Worm (Caenorhabditis elegans): Measurements from ENCODE around the gene W02A2.9.

Gene W02A2.9

ce11 chrIV:13342555-13342954 is 4.9 kb upstream of the W02A2.9 start, which contains the start of gene W02A2.5:
W02A2.5 (plus strand) TSS chrIV:13342855.
- TF ChIP-seq flt-1 (GFP tag; IDR thresholded peaks at IDR 0.05), result no peak
- TF ChIP-seq cog-1 (tag; optimal IDR thresholded peaks at IDR 0.05), result no peak
- TF ChIP-seq klf-2 (GFP tag; conservative IDR thresholded peaks at IDR 0.05), result no peak
- no peak for TF ChIP-seq T22C8.4 (GFP tag; IDR thresholded peaks at IDR 0.05)
- TF ChIP-seq med-1 (GFP tag; optimal IDR thresholded peaks at IDR 0.05; ENCODE audit: insufficient read depth), result no peak
- no peak for TF ChIP-seq tab-1 (GFP tag; IDR thresholded peaks at IDR 0.05)
- no peak for TF ChIP-seq ref-1 (GFP tag; conservative IDR thresholded peaks at IDR 0.05)
- TF ChIP-seq ztf-23 (GFP tag; IDR thresholded peaks at IDR 0.05), result no peak
- TF ChIP-seq ztf-29 (GFP tag; IDR thresholded peaks at IDR 0.05), result no peak

- TF ChIP-seq med-1 (GFP tag; optimal IDR thresholded peaks at IDR 0.05; ENCODE audit: insufficient read depth), result no peak
- TF ChIP-seq ztf-29 (GFP tag; IDR thresholded peaks at IDR 0.05), result no peak
- no peak for TF ChIP-seq cog-1 (tag; optimal IDR thresholded peaks at IDR 0.05)
- TF ChIP-seq ztf-23 (GFP tag; IDR thresholded peaks at IDR 0.05), result no peak
- no peak for TF ChIP-seq tab-1 (GFP tag; IDR thresholded peaks at IDR 0.05)
- TF ChIP-seq flt-1 (GFP tag; IDR thresholded peaks at IDR 0.05), result no peak
- TF ChIP-seq ref-1 (GFP tag; conservative IDR thresholded peaks at IDR 0.05), result no peak
- no peak for TF ChIP-seq T22C8.4 (GFP tag; IDR thresholded peaks at IDR 0.05)
- no peak for TF ChIP-seq klf-2 (GFP tag; conservative IDR thresholded peaks at IDR 0.05)
Observed at ce11 chrIV:13346078-13346477, 1.4 kb upstream of the W02A2.9 start.

- TF ChIP-seq cog-1 (tag; optimal IDR thresholded peaks at IDR 0.05) (no peak), ztf-23 (GFP tag; IDR thresholded peaks at IDR 0.05) (no peak), ref-1 (GFP tag; conservative IDR thresholded peaks at IDR 0.05) (no peak), med-1 (GFP tag; optimal IDR thresholded peaks at IDR 0.05; ENCODE audit: insufficient read depth) (no peak), flt-1 (GFP tag; IDR thresholded peaks at IDR 0.05) (no peak), ztf-29 (GFP tag; IDR thresholded peaks at IDR 0.05) (no peak), T22C8.4 (GFP tag; IDR thresholded peaks at IDR 0.05) (no peak), klf-2 (GFP tag; conservative IDR thresholded peaks at IDR 0.05) (no peak), tab-1 (GFP tag; IDR thresholded peaks at IDR 0.05) (no peak)
Observed at ce11 chrIV:13348592-13348991, 1.1 kb downstream of the W02A2.9 start, which contains the start of gene W02A2.12. W02A2.12 (minus strand) TSS chrIV:13348831.

- no peak for TF ChIP-seq T22C8.4 (GFP tag; IDR thresholded peaks at IDR 0.05)
- no peak for TF ChIP-seq flt-1 (GFP tag; IDR thresholded peaks at IDR 0.05)
- TF ChIP-seq ztf-29 (GFP tag; IDR thresholded peaks at IDR 0.05), result no peak
- no peak for TF ChIP-seq ztf-23 (GFP tag; IDR thresholded peaks at IDR 0.05)
- no peak for TF ChIP-seq tab-1 (GFP tag; IDR thresholded peaks at IDR 0.05)
- no peak for TF ChIP-seq klf-2 (GFP tag; conservative IDR thresholded peaks at IDR 0.05)
- no peak for TF ChIP-seq med-1 (GFP tag; optimal IDR thresholded peaks at IDR 0.05; ENCODE audit: insufficient read depth)
- no peak for TF ChIP-seq cog-1 (tag; optimal IDR thresholded peaks at IDR 0.05)
Observed at ce11 chrIV:13353143-13353773, 5.8 kb downstream of the W02A2.9 start, which contains the start of the genes rec-8 and mex-5. rec-8 (minus strand) TSS chrIV:13353193. mex-5 (plus strand) TSS chrIV:13353723.

ce11 chrIV:13354044-13354443 is 6.6 kb downstream of the W02A2.9 start:
- TF ChIP-seq flt-1 (GFP tag; IDR thresholded peaks at IDR 0.05) (no peak), ref-1 (GFP tag; conservative IDR thresholded peaks at IDR 0.05) (no peak), med-1 (GFP tag; optimal IDR thresholded peaks at IDR 0.05; ENCODE audit: insufficient read depth) (no peak), klf-2 (GFP tag; conservative IDR thresholded peaks at IDR 0.05) (no peak), tab-1 (GFP tag; IDR thresholded peaks at IDR 0.05) (no peak), T22C8.4 (GFP tag; IDR thresholded peaks at IDR 0.05) (no peak), ztf-23 (GFP tag; IDR thresholded peaks at IDR 0.05) (no peak), ztf-29 (GFP tag; IDR thresholded peaks at IDR 0.05) (no peak), cog-1 (tag; optimal IDR thresholded peaks at IDR 0.05) (no peak)

DNA sequence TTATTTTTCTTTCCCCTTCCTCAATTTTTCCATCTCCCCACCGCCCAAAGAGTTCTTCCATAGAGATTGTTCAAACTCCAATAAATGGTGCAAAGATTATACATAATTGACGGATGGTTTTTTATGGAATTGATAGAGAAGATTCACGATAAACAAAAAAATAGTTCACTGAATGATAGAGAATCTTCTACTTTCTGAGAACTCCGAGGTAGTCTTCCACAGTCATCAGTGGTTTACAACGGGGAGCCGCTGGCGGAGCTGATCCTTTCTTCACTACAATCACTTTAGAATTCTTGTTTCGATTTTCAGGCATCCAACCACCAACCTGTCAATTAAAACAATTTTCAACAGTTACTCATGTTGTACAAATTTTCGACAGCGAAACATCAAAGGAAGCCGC is 8.5 kb downstream of the W02A2.9 start:
- TF ChIP-seq ztf-29 (GFP tag; IDR thresholded peaks at IDR 0.05) (no peak), ztf-23 (GFP tag; IDR thresholded peaks at IDR 0.05) (no peak), tab-1 (GFP tag; IDR thresholded peaks at IDR 0.05) (no peak), klf-2 (GFP tag; conservative IDR thresholded peaks at IDR 0.05) (no peak)

- TF ChIP-seq med-1 (GFP tag; optimal IDR thresholded peaks at IDR 0.05; ENCODE audit: insufficient read depth), result no peak
Observed at ce11 chrIV:13358488-13358887, 11.0 kb downstream of the W02A2.9 start, which contains the start of gene W02A2.8. W02A2.8 (minus strand) TSS chrIV:13358588.

- TF ChIP-seq med-1 (GFP tag; optimal IDR thresholded peaks at IDR 0.05; ENCODE audit: insufficient read depth) (no peak), klf-2 (GFP tag; conservative IDR thresholded peaks at IDR 0.05) (no peak), ref-1 (GFP tag; conservative IDR thresholded peaks at IDR 0.05) (no peak), T22C8.4 (GFP tag; IDR thresholded peaks at IDR 0.05) (no peak), tab-1 (GFP tag; IDR thresholded peaks at IDR 0.05) (no peak), flt-1 (GFP tag; IDR thresholded peaks at IDR 0.05) (no peak), ztf-29 (GFP tag; IDR thresholded peaks at IDR 0.05) (no peak), cog-1 (tag; optimal IDR thresholded peaks at IDR 0.05) (no peak), ztf-23 (GFP tag; IDR thresholded peaks at IDR 0.05) (no peak)
Observed at ce11 chrIV:13360144-13360543, 12.7 kb downstream of the W02A2.9 start, which contains the start of gene Y62E10A.3. Y62E10A.3 (minus strand) TSS chrIV:13360244.

DNA sequence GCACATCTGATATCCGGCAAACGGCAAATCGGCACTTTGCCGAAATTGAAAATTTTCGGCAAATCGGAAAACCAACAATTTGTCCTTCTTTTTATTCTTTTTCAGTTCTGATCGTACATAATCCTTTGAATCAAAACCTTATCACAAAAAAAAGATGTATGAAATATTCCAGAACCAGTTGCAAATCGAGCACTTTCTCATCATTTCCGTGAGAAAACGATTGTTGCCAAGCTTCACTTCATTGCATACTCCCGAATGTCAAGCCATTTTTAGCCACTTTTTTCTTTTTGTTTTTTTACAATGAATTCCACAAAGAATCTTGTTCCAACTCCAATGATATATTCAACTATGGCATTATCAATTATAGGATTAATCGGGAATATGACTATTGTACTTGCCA is 17.4 kb downstream of the W02A2.9 start, which contains the start of gene srsx-25:
TSS of gene srsx-25 (plus strand) at position 301 of the 400 bp plus-strand sequence.
- TF ChIP-seq ref-1 (GFP tag; conservative IDR thresholded peaks at IDR 0.05) (no peak), ztf-23 (GFP tag; IDR thresholded peaks at IDR 0.05) (no peak), flt-1 (GFP tag; IDR thresholded peaks at IDR 0.05) (no peak), ztf-29 (GFP tag; IDR thresholded peaks at IDR 0.05) (no peak), med-1 (GFP tag; optimal IDR thresholded peaks at IDR 0.05; ENCODE audit: insufficient read depth) (no peak), klf-2 (GFP tag; conservative IDR thresholded peaks at IDR 0.05) (no peak), cog-1 (tag; optimal IDR thresholded peaks at IDR 0.05) (no peak), tab-1 (GFP tag; IDR thresholded peaks at IDR 0.05) (no peak), T22C8.4 (GFP tag; IDR thresholded peaks at IDR 0.05) (no peak)

Measured in whole organism, midembryonic.